Worm (Caenorhabditis elegans) whole organism, L4 larva: ENCODE measurements around the gene irld-9.
"Not testable (repeated sequence)": the region's sequence is repeated elsewhere in the genome, so short reads cannot be mapped to it uniquely, and the experiment has no call there.

Experiments used
- D1046.2 ChIP-seq: fragments of 200-800 bp; sonication (Bioruptor generic); IDR thresholded peaks from 2 replicates; pipeline ENCODE4 v1.3.6; 2022; ENCODE audit warnings: missing genetic modification characterization, missing compliant biosample characterization
- ceh-20 ChIP-seq: fragments of 200-800 bp; sonication (Bioruptor generic); IDR thresholded peaks from 2 replicates; pipeline ENCODE4 v1.3.6; 2022; ENCODE audit warnings: missing genetic modification reagents, missing genetic modification characterization, missing compliant biosample characterization
- ces-1 ChIP-seq: fragments of 150-350 bp; sonication (generic microtip); optimal IDR thresholded peaks from 4 replicates; lab custom pipeline; 2014; ENCODE audit warnings: missing biosample characterization, missing genetic modification reagents, missing genetic modification characterization
- lin-38 ChIP-seq: fragments of 200-800 bp; sonication (Bioruptor generic); IDR thresholded peaks from 2 replicates; pipeline ENCODE4 v1.3.6; 2022; ENCODE audit warnings: missing genetic modification reagents, missing genetic modification characterization, missing compliant biosample characterization
- nhr-11 ChIP-seq: fragments of 150-350 bp; optimal IDR thresholded peaks from 2 replicates; lab custom pipeline; 2014; ENCODE audit warnings: missing biosample characterization, missing genetic modification characterization
- skn-1 ChIP-seq: fragments of 150-350 bp; optimal IDR thresholded peaks from 2 replicates; lab custom pipeline; 2014; ENCODE audit warnings: missing biosample characterization, missing genetic modification characterization
- spr-3 ChIP-seq: fragments of 200-800 bp; sonication (Bioruptor generic); optimal IDR thresholded peaks from 2 replicates; lab custom pipeline; 2018; ENCODE audit warnings: mild to moderate bottlenecking, missing genetic modification characterization, missing compliant biosample characterization
- tra-1 ChIP-seq: fragments of 200-800 bp; sonication (Bioruptor generic); IDR thresholded peaks from 2 replicates; pipeline ENCODE4 v1.3.6; 2022; ENCODE audit warnings: missing genetic modification reagents, missing genetic modification characterization, missing compliant biosample characterization
- unc-62 ChIP-seq, 3 experiments: fragments of 150-350 bp in 1 of 3; sonication (generic microtip); optimal IDR thresholded peaks in 2 of 3; peaks in 1 of 3; 1 replicate in 1 of 3; 2 replicates in 2 of 3; lab custom pipeline; 2014 to 2017; ENCODE audit warnings: missing biosample characterization in 3 of 3, missing genetic modification characterization in 3 of 3, missing genetic modification reagents in 3 of 3, missing genotype in 1 of 3

ce11 chrII:1771347-1771746 lies 32.6 kb upstream of the irld-9 start, which contains the start of gene math-26:
- TF ChIP-seq D1046.2 (GFP tag; lab: Robert Waterston, UW); nhr-11; lin-38; tra-1 (GFP tag; lab: Robert Waterston, UW); spr-3 (GFP tag; lab: Kevin White, UChicago); ceh-20; skn-1 (tag; lab: Kevin White, UChicago); unc-62 (GFP tag; optimal IDR thresholded peaks at IDR 0.05 in 1 of 2; lab: Kevin White, UChicago); unc-62 (tag; optimal IDR thresholded peaks at IDR 0.05; lab: Kevin White, UChicago); ces-1 (GFP tag; lab: Kevin White, UChicago): not testable (repeated sequence)
